Fruit fly (Drosophila melanogaster) whole organism, larva: ENCODE measurements around the gene CG17267.

ENCODE experiments used
- noc ChIP-seq: fragments of 200-800 bp; sonication (Bioruptor generic); optimal IDR thresholded peaks from 3 replicates; lab custom pipeline; 2019; ENCODE audit warnings: missing biosample characterization, mild to moderate bottlenecking, missing genetic modification characterization, moderate library complexity

CG17267 gene

dm6 chr3R:20739000-20739399 lies at the start of gene CG17267:
Gene CG17267, minus strand, starts transcription at chr3R:20739100.
- TF ChIP-seq noc (tag; lab: Kevin White, UChicago), result no peak

DNA sequence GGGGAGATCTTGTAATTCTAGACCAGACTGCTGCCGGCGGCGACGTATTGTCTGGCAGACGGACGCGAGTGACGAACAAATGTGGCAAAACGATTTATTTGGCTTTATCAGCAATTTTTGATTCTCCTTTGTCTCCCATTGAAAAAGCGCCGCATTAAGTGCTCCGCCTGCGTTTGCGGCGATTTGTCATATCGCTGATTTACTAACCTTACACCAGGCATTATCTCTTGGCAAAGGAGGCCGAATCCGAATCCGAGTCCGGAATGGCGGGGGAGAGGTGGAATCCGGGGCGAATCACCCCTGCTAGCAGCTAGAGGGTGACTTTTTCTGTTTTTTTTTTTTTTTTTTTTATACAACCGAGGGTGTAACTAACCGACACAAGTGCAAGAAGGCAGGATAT lies 49.7 kb upstream of the CG17267 start:
- TF ChIP-seq noc (tag; lab: Kevin White, UChicago), result no peak

DNA sequence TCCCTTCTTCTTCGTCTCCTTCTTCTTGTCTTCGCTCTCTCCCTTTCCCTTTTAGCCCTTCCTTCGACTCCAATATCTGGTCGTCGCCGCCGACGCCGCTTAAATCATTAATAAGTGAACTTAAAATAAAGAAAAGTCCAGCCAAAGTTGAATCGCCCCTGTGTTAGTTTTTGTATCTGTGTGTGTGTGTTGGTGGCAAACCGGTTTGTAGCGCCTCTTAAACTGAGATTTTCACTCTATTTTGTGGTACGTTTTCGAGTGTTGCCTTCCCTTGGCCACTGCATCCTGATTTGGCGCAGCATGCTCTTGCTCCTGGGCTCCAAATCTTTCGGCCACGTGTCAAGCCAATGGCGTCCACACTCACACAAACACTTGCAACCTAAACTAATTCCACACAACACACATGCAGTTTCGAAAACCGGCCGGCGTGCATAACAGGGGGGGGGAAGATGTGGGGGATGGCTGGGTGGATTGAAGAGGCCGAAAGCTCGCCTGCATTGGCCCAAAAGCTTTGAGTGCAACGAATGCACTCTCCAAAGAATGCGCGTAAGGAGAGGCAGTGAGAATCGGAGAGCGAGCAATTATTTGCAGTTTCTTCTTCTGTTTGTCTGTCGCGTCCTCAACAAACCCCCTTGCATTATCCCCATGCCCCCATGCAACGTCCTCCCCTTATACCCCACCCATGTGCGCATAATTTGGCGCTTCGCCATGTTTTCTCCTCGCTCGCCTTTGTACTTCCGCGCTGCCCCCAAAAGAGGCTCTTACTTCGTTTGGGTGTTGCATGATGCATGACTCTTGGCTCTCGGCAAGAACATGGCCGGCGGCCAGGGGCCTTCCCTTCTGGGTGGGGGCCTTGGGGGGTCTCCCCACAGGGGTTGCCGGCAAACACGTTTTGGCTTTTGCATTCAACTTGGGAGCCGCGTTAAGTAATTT lies 45.8 kb upstream of the CG17267 start:
- TF ChIP-seq noc (tag; lab: Kevin White, UChicago), result no peak

- TF ChIP-seq noc (tag; lab: Kevin White, UChicago), result no peak
Measured at dm6 chr3R:20783714-20784435, 45.0 kb upstream of the CG17267 start.

DNA sequence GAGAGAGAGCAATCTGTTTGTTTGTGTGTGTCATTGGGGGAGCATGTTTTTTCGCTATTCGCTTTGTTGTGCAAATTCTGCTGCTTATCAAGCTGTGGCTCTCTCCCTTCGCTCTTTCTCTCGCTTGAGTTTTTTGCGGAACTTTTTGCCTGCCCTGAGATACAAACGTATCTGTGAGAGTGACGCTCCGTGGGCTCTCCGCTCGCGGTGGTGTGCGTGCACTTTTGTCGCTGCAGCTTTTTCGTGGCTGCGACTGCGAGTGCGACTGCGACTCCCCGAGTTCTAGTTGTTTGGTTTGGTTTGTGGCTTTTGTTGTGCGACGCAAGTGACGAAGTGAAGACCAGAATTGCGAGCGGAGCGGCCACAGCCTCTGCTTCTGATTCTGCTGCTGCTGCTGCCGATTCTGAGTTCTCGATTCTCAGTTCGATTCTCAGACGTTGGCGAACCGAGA lies 43.8 kb upstream of the CG17267 start:
- TF ChIP-seq noc (tag; lab: Kevin White, UChicago), result no peak

DNA sequence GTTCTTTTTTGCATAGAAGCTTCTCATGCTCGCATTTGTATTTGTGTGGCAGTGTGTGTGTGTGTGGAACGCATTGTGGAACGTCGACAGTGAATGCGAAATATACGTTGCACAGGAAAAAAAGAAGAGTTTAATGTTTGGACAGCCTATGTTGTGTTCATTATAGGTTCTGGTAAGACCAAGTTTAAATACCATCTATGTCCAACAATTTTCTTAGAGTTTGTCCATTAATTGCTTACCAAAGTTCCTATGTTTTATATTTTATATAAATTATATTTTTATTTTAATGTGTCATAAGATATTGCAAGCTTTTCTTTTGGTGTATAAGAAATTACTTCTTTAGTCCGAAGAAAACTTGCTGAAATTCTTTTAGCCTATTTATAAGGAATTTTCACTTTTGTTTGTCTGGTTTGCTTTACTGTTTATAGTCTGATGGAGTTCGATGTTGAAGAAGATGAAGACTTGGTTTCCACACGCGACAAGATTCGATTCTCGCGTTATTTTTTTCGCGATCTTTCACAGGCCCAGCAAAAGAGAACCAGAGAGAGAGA lies 43.3 kb upstream of the CG17267 start:
- peak; percentile 35 for TF ChIP-seq noc (tag; lab: Kevin White, UChicago)

dm6 chr3R:20779969-20780368 lies 41.1 kb upstream of the CG17267 start:
- TF ChIP-seq noc (tag; lab: Kevin White, UChicago), result no peak

- TF ChIP-seq noc (tag; lab: Kevin White, UChicago), result no peak
Measured at dm6 chr3R:20779545-20779944, 40.6 kb upstream of the CG17267 start.

dm6 chr3R:20778285-20778926 lies 39.5 kb upstream of the CG17267 start:
- TF ChIP-seq noc (tag; lab: Kevin White, UChicago), result no peak

DNA sequence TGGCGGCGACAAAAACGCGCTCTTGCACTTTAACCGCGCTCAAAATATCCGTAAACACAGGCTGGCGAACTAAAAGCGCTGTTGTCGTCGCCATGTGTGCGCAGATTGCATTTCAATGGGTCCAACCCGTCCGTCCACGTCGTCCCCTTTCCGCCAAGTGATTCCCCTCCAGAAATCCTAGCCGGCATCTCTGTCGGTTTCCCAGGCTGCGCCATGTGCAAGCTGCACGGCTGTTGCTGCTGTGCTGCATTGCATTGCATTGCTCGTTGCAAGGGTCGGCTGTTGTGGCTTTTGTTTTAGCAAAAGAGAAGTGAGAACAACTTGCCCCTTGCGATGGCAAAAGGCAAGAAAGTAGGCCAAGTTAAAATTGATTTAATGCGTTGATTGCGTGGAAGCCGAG lies 35.2 kb upstream of the CG17267 start:
- no peak for TF ChIP-seq noc (tag; lab: Kevin White, UChicago)

dm6 chr3R:20773174-20773573 lies 34.3 kb upstream of the CG17267 start:
- TF ChIP-seq noc (tag; lab: Kevin White, UChicago), result no peak

dm6 chr3R:20772543-20772942 lies 33.6 kb upstream of the CG17267 start, which contains the start of gene Takl1:
Gene Takl1, minus strand, starts transcription at chr3R:20772601.
- no peak for TF ChIP-seq noc (tag; lab: Kevin White, UChicago)

dm6 chr3R:20766156-20766486 lies 27.2 kb upstream of the CG17267 start:
- no peak for TF ChIP-seq noc (tag; lab: Kevin White, UChicago)

dm6 chr3R:20765302-20766155 lies 26.6 kb upstream of the CG17267 start:
- TF ChIP-seq noc (tag; lab: Kevin White, UChicago), result no peak

- TF ChIP-seq noc (tag; lab: Kevin White, UChicago), result no peak
Measured at dm6 chr3R:20764058-20764457, 25.2 kb upstream of the CG17267 start.
